Worm (Caenorhabditis elegans) whole organism, late embryonic: ENCODE data around the gene sri-51.

Experiments
- ama-1 ChIP-seq: fragments of 150-350 bp; optimal IDR thresholded peaks from 2 replicates; lab custom pipeline; 2014
- ceh-34 ChIP-seq: sonication (generic microtip); optimal IDR thresholded peaks from 2 replicates; lab custom pipeline; 2016; ENCODE audit warnings: mild to moderate bottlenecking, missing genetic modification characterization, missing compliant biosample characterization
- fkh-10 ChIP-seq: fragments of 150-350 bp; optimal IDR thresholded peaks from 2 replicates; lab custom pipeline; 2014; ENCODE audit warnings: missing biosample characterization, missing genetic modification reagents, missing genetic modification characterization
- hlh-8 ChIP-seq: sonication (generic microtip); optimal IDR thresholded peaks from 2 replicates; lab custom pipeline; 2016; ENCODE audit warnings: missing genotype, missing genetic modification characterization, missing compliant biosample characterization
- pax-1 ChIP-seq: fragments of 150-350 bp; optimal IDR thresholded peaks from 2 replicates; lab custom pipeline; 2014; ENCODE audit warnings: missing biosample characterization, missing genetic modification characterization
- pqm-1 ChIP-seq: sonication (generic microtip); optimal IDR thresholded peaks from 2 replicates; lab custom pipeline; 2016; ENCODE audit warnings: missing genetic modification characterization, missing compliant biosample characterization
- unc-55 ChIP-seq: sonication (generic microtip); optimal IDR thresholded peaks from 2 replicates; lab custom pipeline; 2017; ENCODE audit warnings: missing biosample characterization, missing genetic modification reagents, missing genetic modification characterization

DNA sequence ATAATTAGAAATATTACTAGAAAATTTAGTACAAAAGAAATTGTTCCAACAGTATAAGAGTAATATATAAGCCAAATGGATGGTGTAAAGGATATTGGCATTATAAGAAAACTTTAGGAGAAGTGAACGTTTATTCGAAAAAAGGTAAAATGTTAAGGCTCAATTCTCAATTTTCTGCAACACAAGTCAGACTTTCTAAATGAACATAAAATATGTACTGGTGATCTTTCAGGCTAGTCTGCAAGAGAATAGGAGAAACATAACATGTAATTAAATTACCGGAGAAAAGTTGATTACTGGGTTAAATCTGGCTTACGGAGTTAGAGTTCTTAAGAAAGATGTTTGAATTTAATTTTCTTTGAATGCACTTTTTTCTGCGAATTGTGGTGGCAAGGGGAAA lies 42.1 kb downstream of the sri-51 start, which contains the start of gene sri-33:
- TF ChIP-seq hlh-8 (tag; lab: Kevin White, UChicago) (no peak), pax-1 (tag; lab: Kevin White, UChicago) (no peak), ceh-34 (no peak), fkh-10 (no peak), unc-55 (GFP tag; lab: Kevin White, UChicago) (no peak), pqm-1 (no peak), ama-1 (lab: Kevin White, UChicago) (no peak)
